Fruit fly (Drosophila melanogaster) whole organism, embryonic: ENCODE data around the gene CG4709.

ENCODE experiments used
- Abd-B ChIP-seq: fragments of 200-800 bp; sonication (Bioruptor generic); optimal IDR thresholded peaks from 2 replicates; lab custom pipeline; 2018; ENCODE audit warnings: missing biosample characterization, mild to moderate bottlenecking, missing genetic modification characterization, moderate library complexity
- Bgb ChIP-seq: fragments of 200-800 bp; sonication (Bioruptor generic); IDR thresholded peaks from 2 replicates; pipeline ENCODE4 v1.3.6; 2022; ENCODE audit warnings: missing biosample characterization, missing genetic modification characterization; ENCODE audit not compliant: partially characterized antibody
- BtbVII ChIP-seq: fragments of 200-800 bp; sonication (Bioruptor generic); optimal IDR thresholded peaks from 3 replicates; lab custom pipeline; 2017; ENCODE audit warnings: missing biosample characterization, mild to moderate bottlenecking, missing genetic modification characterization
- Bteb2 ChIP-seq: fragments of 200-800 bp; sonication (Bioruptor generic); optimal IDR thresholded peaks from 2 replicates; lab custom pipeline; 2016; ENCODE audit warnings: missing biosample characterization, missing genetic modification characterization
- CG10543 ChIP-seq: fragments of 200-800 bp; sonication (Bioruptor generic); optimal IDR thresholded peaks from 3 replicates; lab custom pipeline; 2017; ENCODE audit warnings: missing biosample characterization, mild to moderate bottlenecking, missing genetic modification characterization, moderate library complexity
- CG12155 ChIP-seq: fragments of 200-800 bp; sonication (Bioruptor generic); optimal IDR thresholded peaks from 3 replicates; lab custom pipeline; 2016; ENCODE audit warnings: missing biosample characterization, missing genetic modification characterization
- CG17912 ChIP-seq: fragments of 200-800 bp; sonication (Bioruptor generic); optimal IDR thresholded peaks from 2 replicates; lab custom pipeline; 2018; ENCODE audit warnings: missing biosample characterization, mild to moderate bottlenecking, missing genetic modification characterization
- CG18599 ChIP-seq: fragments of 200-800 bp; sonication (Bioruptor generic); optimal IDR thresholded peaks from 3 replicates; lab custom pipeline; 2017; ENCODE audit warnings: missing biosample characterization, missing genetic modification characterization, mild to moderate bottlenecking, moderate library complexity, missing genetic modification reagents
- CG2129 ChIP-seq: fragments of 200-800 bp; sonication (Bioruptor generic); IDR thresholded peaks from 2 replicates; pipeline ENCODE4 v1.3.6; 2022; ENCODE audit warnings: missing biosample characterization, missing genetic modification characterization; ENCODE audit not compliant: partially characterized antibody
- CG2678 ChIP-seq: fragments of 200-800 bp; sonication (Bioruptor generic); optimal IDR thresholded peaks from 3 replicates; lab custom pipeline; 2019; ENCODE audit warnings: missing biosample characterization, mild to moderate bottlenecking, missing genetic modification characterization, moderate library complexity
- CG30020 ChIP-seq: fragments of 200-800 bp; optimal IDR thresholded peaks from 2 replicates; lab custom pipeline; 2019; ENCODE audit warnings: missing biosample characterization, mild to moderate bottlenecking, missing genetic modification characterization, moderate library complexity
- CG32767 ChIP-seq: fragments of 200-800 bp; sonication (Bioruptor generic); IDR thresholded peaks from 2 replicates; pipeline ENCODE4 v1.3.6; 2022; ENCODE audit warnings: missing biosample characterization, missing genetic modification characterization
- CG34422 ChIP-seq: fragments of 200-800 bp; sonication (Bioruptor generic); IDR thresholded peaks from 3 replicates; pipeline ENCODE4 v1.3.6; 2022; ENCODE audit warnings: missing biosample characterization, missing genetic modification characterization
- CG4617 ChIP-seq: fragments of 200-800 bp; sonication (Bioruptor generic); optimal IDR thresholded peaks from 3 replicates; lab custom pipeline; 2016; ENCODE audit warnings: missing biosample characterization, missing genetic modification characterization, borderline replicate concordance
- CG6854 ChIP-seq: fragments of 200-800 bp; sonication (Bioruptor generic); optimal IDR thresholded peaks from 3 replicates; lab custom pipeline; 2017; ENCODE audit warnings: missing biosample characterization, mild to moderate bottlenecking, missing genetic modification characterization
- CG8359 ChIP-seq: fragments of 200-800 bp; sonication (Bioruptor generic); optimal IDR thresholded peaks from 2 replicates; lab custom pipeline; 2017; ENCODE audit warnings: missing biosample characterization, mild to moderate bottlenecking, missing genetic modification characterization, borderline replicate concordance
- CG8944 ChIP-seq: fragments of 200-800 bp; sonication (Bioruptor generic); optimal IDR thresholded peaks from 3 replicates; lab custom pipeline; 2016; ENCODE audit warnings: missing biosample characterization, missing genetic modification characterization
- CG9797 ChIP-seq: fragments of 200-800 bp; sonication (Bioruptor generic); optimal IDR thresholded peaks from 3 replicates; lab custom pipeline; 2018; ENCODE audit warnings: missing biosample characterization, mild to moderate bottlenecking, missing genetic modification characterization
- GATAe ChIP-seq: fragments of 200-800 bp; sonication (Bioruptor generic); conservative IDR thresholded peaks from 2 replicates; pipeline ENCODE4 v1.3.6; 2022; ENCODE audit warnings: missing biosample characterization, missing genetic modification characterization
- Lim3 ChIP-seq: fragments of 200-800 bp; sonication (Bioruptor generic); IDR thresholded peaks from 2 replicates; pipeline ENCODE4 v1.3.6; 2022; ENCODE audit warnings: missing biosample characterization, missing genetic modification characterization
- Mes4 ChIP-seq: fragments of 200-800 bp; sonication (Bioruptor generic); optimal IDR thresholded peaks from 2 replicates; lab custom pipeline; 2016; ENCODE audit warnings: missing biosample characterization, missing genetic modification characterization
- NC2β ChIP-seq: fragments of 200-800 bp; sonication (Bioruptor generic); optimal IDR thresholded peaks from 2 replicates; lab custom pipeline; 2016; ENCODE audit warnings: missing biosample characterization, missing genetic modification characterization
- NK7.1 ChIP-seq: fragments of 200-800 bp; sonication (Bioruptor generic); optimal IDR thresholded peaks from 3 replicates; lab custom pipeline; 2016; ENCODE audit warnings: missing biosample characterization, missing genetic modification characterization
- PHDP ChIP-seq: fragments of 200-800 bp; sonication (Bioruptor generic); optimal IDR thresholded peaks from 3 replicates; lab custom pipeline; 2018; ENCODE audit warnings: missing biosample characterization, mild to moderate bottlenecking, missing genetic modification characterization, moderate library complexity
- Taf1 ChIP-seq: fragments of 200-800 bp; sonication (Bioruptor generic); IDR thresholded peaks from 2 replicates; pipeline ENCODE4 v1.3.6; 2022; ENCODE audit warnings: missing biosample characterization, missing genetic modification characterization
- Xrp1 ChIP-seq: fragments of 200-800 bp; sonication (Bioruptor generic); IDR thresholded peaks from 2 replicates; pipeline ENCODE4 v1.3.6; 2022; ENCODE audit warnings: missing biosample characterization, missing genetic modification characterization
- az2 ChIP-seq: fragments of 200-800 bp; sonication (Bioruptor generic); optimal IDR thresholded peaks from 3 replicates; lab custom pipeline; 2016; ENCODE audit warnings: missing biosample characterization, missing genetic modification characterization
- cad ChIP-seq: fragments of >200 bp; optimal IDR thresholded peaks from 2 replicates; lab custom pipeline; 2017; ENCODE audit warnings: missing biosample characterization, missing genetic modification characterization
- chinmo ChIP-seq: fragments of 200-800 bp; sonication (Bioruptor generic); IDR thresholded peaks from 4 replicates; pipeline ENCODE4 v1.3.6; 2022; ENCODE audit warnings: missing biosample characterization, missing genetic modification characterization; ENCODE audit not compliant: partially characterized antibody
- ewg ChIP-seq: fragments of 200-800 bp; sonication (Bioruptor generic); optimal IDR thresholded peaks from 3 replicates; lab custom pipeline; 2017; ENCODE audit warnings: mild to moderate bottlenecking, missing biosample characterization, missing genetic modification reagents, missing genetic modification characterization
- fd64A ChIP-seq: fragments of 200-800 bp; sonication (Bioruptor generic); optimal IDR thresholded peaks from 3 replicates; lab custom pipeline; 2018; ENCODE audit warnings: missing biosample characterization, mild to moderate bottlenecking, missing genetic modification characterization
- ham ChIP-seq: fragments of 200-800 bp; sonication (Bioruptor generic); IDR thresholded peaks from 2 replicates; pipeline ENCODE4 v1.3.6; 2022; ENCODE audit warnings: missing biosample characterization, missing genetic modification characterization
- hth ChIP-seq: fragments of >200 bp; optimal IDR thresholded peaks from 2 replicates; lab custom pipeline; 2017; ENCODE audit warnings: inconsistent platforms
- jigr1 ChIP-seq: fragments of 200-800 bp; sonication (Bioruptor generic); IDR thresholded peaks from 3 replicates; pipeline ENCODE4 v1.3.6; 2022; ENCODE audit warnings: missing biosample characterization, missing genetic modification characterization
- lov ChIP-seq, 2 experiments: fragments of 200-800 bp in 1 of 2; fragments of >200 bp in 1 of 2; sonication (Bioruptor generic) in 1 of 2; IDR thresholded peaks in 1 of 2; optimal IDR thresholded peaks in 1 of 2; 2 replicates in 1 of 2; 3 replicates in 1 of 2; pipeline versions ENCODE4 v1.3.6 to Lab custom; 2017 to 2022; ENCODE audit warnings: missing biosample characterization in 1 of 2, missing genetic modification characterization in 1 of 2
- pan ChIP-seq, 4 experiments: fragments of >200 bp in 3 of 4; fragments of 200-800 bp in 1 of 4; sonication (Bioruptor generic) in 1 of 4; optimal IDR thresholded peaks in 3 of 4; IDR thresholded peaks in 1 of 4; 2 replicates each; pipeline versions ENCODE4 v1.3.6 to Lab custom; 2017 to 2022; ENCODE audit warnings: missing biosample characterization in 2 of 4, missing genetic modification characterization in 2 of 4, mixed read lengths in 1 of 4
- pita ChIP-seq: fragments of 200-800 bp; sonication (Bioruptor generic); optimal IDR thresholded peaks from 2 replicates; lab custom pipeline; 2017; ENCODE audit warnings: missing biosample characterization, mild to moderate bottlenecking, missing genetic modification characterization
- psq ChIP-seq: fragments of 200-800 bp; sonication (Bioruptor generic); optimal IDR thresholded peaks from 2 replicates; lab custom pipeline; 2017; ENCODE audit warnings: missing biosample characterization, missing genetic modification characterization
- row ChIP-seq: fragments of 200-800 bp; sonication (Bioruptor generic); IDR thresholded peaks from 3 replicates; pipeline ENCODE4 v1.3.6; 2022; ENCODE audit warnings: missing biosample characterization, missing genetic modification characterization
- sc ChIP-seq, 3 experiments: fragments of >200 bp in 2 of 3; fragments of 200-800 bp in 1 of 3; sonication (Bioruptor generic) in 1 of 3; optimal IDR thresholded peaks; 2 replicates in 2 of 3; 3 replicates in 1 of 3; lab custom pipeline; 2017; ENCODE audit warnings: mild to moderate bottlenecking in 1 of 3, missing biosample characterization in 1 of 3, missing genetic modification characterization in 1 of 3, missing genetic modification reagents in 1 of 3
- sens-2 ChIP-seq: fragments of 200-800 bp; sonication (Bioruptor generic); IDR thresholded peaks from 2 replicates; pipeline ENCODE4 v1.3.6; 2022; ENCODE audit warnings: missing biosample characterization, missing genetic modification characterization
- shn ChIP-seq: fragments of 200-800 bp; sonication (Bioruptor generic); optimal IDR thresholded peaks from 3 replicates; lab custom pipeline; 2016; ENCODE audit warnings: missing biosample characterization, missing genetic modification characterization
- slbo ChIP-seq: fragments of 200-800 bp; sonication (Bioruptor generic); IDR thresholded peaks from 2 replicates; pipeline ENCODE4 v1.3.6; 2022; ENCODE audit warnings: missing biosample characterization, missing genetic modification characterization
- slou ChIP-seq: fragments of 200-800 bp; sonication (Bioruptor generic); optimal IDR thresholded peaks from 3 replicates; lab custom pipeline; 2016; ENCODE audit warnings: missing biosample characterization, missing genetic modification characterization
- so ChIP-seq: fragments of 200-800 bp; sonication (Bioruptor generic); IDR thresholded peaks from 3 replicates; pipeline ENCODE4 v1.3.6; 2022; ENCODE audit warnings: missing biosample characterization, missing genetic modification characterization
- vvl ChIP-seq: fragments of 200-800 bp; sonication (Bioruptor generic); IDR thresholded peaks from 2 replicates; pipeline ENCODE4 v1.3.6; 2022; ENCODE audit warnings: missing biosample characterization, missing genetic modification characterization
- zfh1 ChIP-seq: fragments of 200-800 bp; sonication (Bioruptor generic); IDR thresholded peaks from 3 replicates; pipeline ENCODE4 v1.3.6; 2022; ENCODE audit warnings: missing biosample characterization, missing genetic modification characterization

CG4709 gene

dm6 chr2L:9915011-9915850 lies 38.9 kb upstream of the CG4709 start, which contains the start of gene yip2 (continued):
- TF ChIP-seq NC2β (GFP tag; lab: Kevin White, UChicago) (no peak), CG18599 (GFP tag; lab: Kevin White, UChicago) (peak; percentile 73), psq (GFP tag; lab: Kevin White, UChicago) (no peak), cad (GFP tag; lab: Kevin White, UChicago) (no peak), Taf1 (0 out of 2 replicates have a peak, but pooled peaks have one; percentile 6), ham (GFP tag; lab: Robert Waterston, UW) (no peak), Abd-B (GFP tag; lab: Kevin White, UChicago) (no peak), az2 (GFP tag; lab: Kevin White, UChicago) (peak; percentile 53), BtbVII (GFP tag; lab: Kevin White, UChicago) (peak; percentile 71), CG10543 (GFP tag; lab: Kevin White, UChicago) (peak; percentile 59), CG12155 (peak; percentile 15), CG32767 (0 out of 2 replicates have a peak, but pooled peaks have one; percentile 29), CG8944 (GFP tag; lab: Kevin White, UChicago) (peak; percentile 21), shn (GFP tag; lab: Kevin White, UChicago) (peak; percentile 60), zfh1 (GFP tag; lab: Robert Waterston, UW) (peak; percentile 72), CG2129 (GFP tag; lab: Robert Waterston, UW) (no peak), Lim3 (GFP tag; lab: Robert Waterston, UW) (no peak), Bteb2 (GFP tag; lab: Kevin White, UChicago) (peak; percentile 13), pan (optimal IDR thresholded peaks at IDR 0.05; lab: Kevin White, UChicago) (no peak), pan (GFP tag; optimal IDR thresholded peaks at IDR 0.05 in 1 of 2, IDR thresholded peaks at IDR 0.05 in 1 of 2) (peak in 1 of 2 experiments; percentile 71), Xrp1 (GFP tag; lab: Robert Waterston, UW) (peak; percentile 53; the same call in 1 of the 2 replicates), CG34422 (peak; percentile 55; the same call in 1 of the 3 replicates), CG17912 (GFP tag; lab: Kevin White, UChicago) (no peak), GATAe (GFP tag; lab: Robert Waterston, UW) (no peak), CG4617 (no peak), so (peak; percentile 80; the same call in 2 of the 3 replicates), ewg (GFP tag; lab: Kevin White, UChicago) (no peak), CG9797 (GFP tag; lab: Kevin White, UChicago) (no peak), slbo (GFP tag; lab: Robert Waterston, UW) (peak; percentile 75), sens-2 (peak; percentile 45; the same call in 1 of the 2 replicates), CG8359 (GFP tag; lab: Kevin White, UChicago) (no peak), pita (GFP tag; lab: Kevin White, UChicago) (no peak), slou (GFP tag; lab: Kevin White, UChicago) (no peak), vvl (peak; percentile 83), row (GFP tag; lab: Robert Waterston, UW) (peak; percentile 84), lov (optimal IDR thresholded peaks at IDR 0.05; lab: Kevin White, UChicago) (no peak), lov (GFP tag; IDR thresholded peaks at IDR 0.05; lab: Robert Waterston, UW) (no peak), CG2678 (tag; lab: Kevin White, UChicago) (peak; percentile 68), CG30020 (tag; lab: Kevin White, UChicago) (no peak), sc (optimal IDR thresholded peaks at IDR 0.05; lab: Kevin White, UChicago) (no peak), sc (GFP tag; optimal IDR thresholded peaks at IDR 0.05; lab: Kevin White, UChicago) (no peak), CG6854 (peak; percentile 57), jigr1 (GFP tag; lab: Robert Waterston, UW) (no peak), chinmo (GFP tag; lab: Robert Waterston, UW) (peak; percentile 94), PHDP (tag; lab: Kevin White, UChicago) (peak; percentile 71), NK7.1 (no peak), fd64A (no peak), Mes4 (GFP tag; lab: Kevin White, UChicago) (peak; percentile 20), Bgb (GFP tag; lab: Robert Waterston, UW) (0 out of 2 replicates have a peak, but pooled peaks have one; percentile 11), hth (lab: Kevin White, UChicago) (no peak)
